Fruit fly (Drosophila melanogaster): ENCODE data around the gene CG42337.

CG42337 gene

dm6 chr3L:21206486-21206885 lies 13.3 kb upstream of the CG42337 start (continued):
- TF ChIP-seq CG7786 (GFP tag; optimal IDR thresholded peaks at IDR 0.05) (no peak), vnd (GFP tag; IDR thresholded peaks at IDR 0.05; ENCODE audit: partially characterized antibody) (peak; percentile 39; the same call in 1 of the 3 replicates), GATAe (GFP tag; conservative IDR thresholded peaks at IDR 0.05) (no peak), CG14710 (tag; optimal IDR thresholded peaks at IDR 0.05) (no peak), zf30C (GFP tag; optimal IDR thresholded peaks at IDR 0.05) (no peak), HmgD (GFP tag; optimal IDR thresholded peaks at IDR 0.05) (no peak), hb (GFP tag; IDR thresholded peaks at IDR 0.05; ENCODE audit: partially characterized antibody) (0 out of 3 replicates have a peak, but pooled peaks have one; percentile 49), seq (GFP tag; IDR thresholded peaks at IDR 0.05) (no peak), tna (GFP tag; IDR thresholded peaks at IDR 0.05; ENCODE audit: partially characterized antibody) (peak; percentile 63; the same call in 1 of the 2 replicates), Doc3 (GFP tag; IDR thresholded peaks at IDR 0.05; ENCODE audit: partially characterized antibody) (no peak), CG11093 (GFP tag; IDR thresholded peaks at IDR 0.05) (no peak), Max (GFP tag; optimal IDR thresholded peaks at IDR 0.05) (no peak), fru (optimal IDR thresholded peaks at IDR 0.05) (no peak), CG8765 (GFP tag; IDR thresholded peaks at IDR 0.05) (no peak), CG5245 (GFP tag; optimal IDR thresholded peaks at IDR 0.05) (no peak), CG15073 (GFP tag; optimal IDR thresholded peaks at IDR 0.05) (no peak), da (GFP tag; optimal IDR thresholded peaks at IDR 0.05) (no peak), Dek (tag; optimal IDR thresholded peaks at IDR 0.05) (no peak), Scr (GFP tag; IDR thresholded peaks at IDR 0.05; ENCODE audit: partially characterized antibody) (peak; percentile 55), CG17186 (GFP tag; optimal IDR thresholded peaks at IDR 0.05) (no peak), pzg (GFP tag; optimal IDR thresholded peaks at IDR 0.05) (no peak), CG15601 (tag; optimal IDR thresholded peaks at IDR 0.05) (no peak), B-H1 (GFP tag; IDR thresholded peaks at IDR 0.05) (no peak), CG7987 (GFP tag; optimal IDR thresholded peaks at IDR 0.05) (no peak), nerfin-1 (tag; optimal IDR thresholded peaks at IDR 0.05) (no peak), CG8281 (tag; optimal IDR thresholded peaks at IDR 0.05) (no peak), CG3726 (GFP tag; IDR thresholded peaks at IDR 0.05) (no peak), disco-r (GFP tag; optimal IDR thresholded peaks at IDR 0.05) (no peak), CG17568 (GFP tag; optimal IDR thresholded peaks at IDR 0.05) (no peak), HLH4C (GFP tag; IDR thresholded peaks at IDR 0.05; ENCODE audit: partially characterized antibody) (peak; percentile 80), Med (GFP tag) (no peak), zen2 (GFP tag; IDR thresholded peaks at IDR 0.05; ENCODE audit: partially characterized antibody) (no peak), CG13287 (GFP tag; IDR thresholded peaks at IDR 0.05; ENCODE audit: partially characterized antibody) (peak; percentile 42), Dbx (GFP tag; IDR thresholded peaks at IDR 0.05) (no peak), Hmx (GFP tag; optimal IDR thresholded peaks at IDR 0.05) (no peak), br (optimal IDR thresholded peaks at IDR 0.05) (no peak), Neu2 (GFP tag; optimal IDR thresholded peaks at IDR 0.05; ENCODE audit: borderline replicate concordance) (no peak), Ada2b (GFP tag; IDR thresholded peaks at IDR 0.05) (no peak), Spps (tag; optimal IDR thresholded peaks at IDR 0.05) (no peak), CG14860 (GFP tag; IDR thresholded peaks at IDR 0.05; ENCODE audit: partially characterized antibody) (peak; percentile 51; the same call in 1 of the 3 replicates), sna (GFP tag; IDR thresholded peaks at IDR 0.05; ENCODE audit: partially characterized antibody) (peak; percentile 43), amos (GFP tag; IDR thresholded peaks at IDR 0.05; ENCODE audit: partially characterized antibody) (no peak), CG6683 (GFP tag; optimal IDR thresholded peaks at IDR 0.05) (no peak), Gsc (GFP tag; IDR thresholded peaks at IDR 0.05) (no peak), peb (GFP tag; IDR thresholded peaks at IDR 0.05) (no peak), Bgb (GFP tag; IDR thresholded peaks at IDR 0.05; ENCODE audit: partially characterized antibody) (peak; percentile 43; the same call in 1 of the 2 replicates), pnt (GFP tag; optimal IDR thresholded peaks at IDR 0.05) (no peak), CG16863 (GFP tag; optimal IDR thresholded peaks at IDR 0.05) (no peak), dmrt99B (tag; optimal IDR thresholded peaks at IDR 0.05) (no peak), ci (GFP tag; IDR thresholded peaks at IDR 0.05) (no peak), Sin3A (optimal IDR thresholded peaks at IDR 0.05) (no peak)

Data from whole organism, embryonic.